Fruit fly (Drosophila melanogaster) S2 (cell line): Measurements from ENCODE around the gene UGP.

Experiments used
- CG8478 ChIP-seq: fragments of >200 bp; optimal IDR thresholded peaks from 2 replicates; lab custom pipeline; 2018
- CTCF ChIP-seq, 2 experiments: fragments of >200 bp; optimal IDR thresholded peaks; 2 replicates each; lab custom pipeline; 2018

DNA sequence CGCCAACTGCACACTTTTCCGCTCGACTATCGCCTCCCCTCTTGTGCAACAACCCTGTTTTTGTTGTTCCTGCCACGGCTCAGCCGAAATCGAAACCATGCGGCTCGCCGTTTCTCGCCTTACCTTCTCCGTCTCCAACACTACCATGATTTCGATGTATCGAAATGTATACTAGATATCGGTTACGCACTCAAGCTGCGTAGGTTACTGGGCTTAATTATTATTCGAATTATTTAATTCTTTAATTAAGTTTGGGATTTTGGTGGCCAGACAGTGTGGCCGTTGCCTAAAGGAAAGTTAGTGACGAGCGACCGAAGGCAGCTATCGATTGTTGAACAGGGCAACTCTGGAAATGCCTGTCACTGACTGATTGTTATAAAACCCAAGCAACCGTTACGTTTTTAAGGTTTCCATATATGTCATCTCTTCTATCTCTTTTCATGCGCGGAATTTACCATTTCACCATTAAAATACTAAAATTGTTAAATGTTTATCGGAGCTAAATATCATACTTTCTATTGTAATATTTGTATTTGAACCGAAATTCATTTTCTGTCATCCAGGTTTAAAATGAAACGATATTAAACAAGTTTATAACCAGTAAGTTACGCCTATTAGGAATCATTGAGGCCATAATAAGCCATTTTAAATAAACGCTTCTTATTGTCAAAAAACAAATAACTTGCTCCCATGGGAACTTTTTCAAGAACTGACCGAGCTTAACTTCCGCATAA lies 43.6 kb upstream of the UGP start, which contains the start of gene eIF4E1:
- TF ChIP-seq CTCF (optimal IDR thresholded peaks at IDR 0.05; lab: Kevin White, UChicago) (peak in 1 of 2 experiments; percentile 12), CG8478 (lab: Kevin White, UChicago) (no peak)
